Worm (Caenorhabditis elegans) whole organism, L2 larva: ENCODE measurements around the gene gcp-2.2.

Experiments used
- C34F6.9 ChIP-seq: fragments of 150-350 bp; optimal IDR thresholded peaks from 2 replicates; lab custom pipeline; 2014; ENCODE audit warnings: missing biosample characterization, missing genetic modification characterization
- F13H6.1 ChIP-seq: sonication (generic microtip); optimal IDR thresholded peaks from 2 replicates; lab custom pipeline; 2016; ENCODE audit warnings: missing genetic modification characterization, missing compliant biosample characterization
- R02D3.7 ChIP-seq: fragments of 150-350 bp; optimal IDR thresholded peaks from 2 replicates; lab custom pipeline; 2014; ENCODE audit warnings: missing biosample characterization, missing genetic modification characterization
- ZK546.5 ChIP-seq: sonication (generic microtip); optimal IDR thresholded peaks from 2 replicates; lab custom pipeline; 2017; ENCODE audit warnings: missing biosample characterization, missing genetic modification characterization
- aly-2 ChIP-seq: fragments of 150-350 bp; optimal IDR thresholded peaks from 2 replicates; lab custom pipeline; 2014; ENCODE audit warnings: missing biosample characterization, missing genetic modification characterization
- ama-1 ChIP-seq: fragments of 150-350 bp; optimal IDR thresholded peaks from 2 replicates; lab custom pipeline; 2018; ENCODE audit warnings: inconsistent platforms
- blmp-1 ChIP-seq: sonication (generic microtip); optimal IDR thresholded peaks from 2 replicates; lab custom pipeline; 2017; ENCODE audit warnings: missing genetic modification characterization, mild to moderate bottlenecking, missing compliant biosample characterization, antibody characterized with exemption, moderate library complexity; ENCODE audit not compliant: insufficient read depth
- ceh-16 ChIP-seq: fragments of 150-350 bp; optimal IDR thresholded peaks from 2 replicates; lab custom pipeline; 2014; ENCODE audit warnings: missing biosample characterization, missing genetic modification characterization
- ceh-82 ChIP-seq: fragments of 150-350 bp; optimal IDR thresholded peaks from 2 replicates; lab custom pipeline; 2014; ENCODE audit warnings: missing biosample characterization, missing genetic modification characterization
- crh-2 ChIP-seq: sonication (generic microtip); optimal IDR thresholded peaks from 2 replicates; lab custom pipeline; 2017; ENCODE audit warnings: missing biosample characterization, missing genetic modification characterization
- dmd-4 ChIP-seq: sonication (generic microtip); optimal IDR thresholded peaks from 2 replicates; lab custom pipeline; 2017; ENCODE audit warnings: missing biosample characterization, missing genetic modification characterization
- egl-27 ChIP-seq: sonication (generic microtip); optimal IDR thresholded peaks from 3 replicates; lab custom pipeline; 2017; ENCODE audit warnings: missing biosample characterization, missing genetic modification reagents, missing genetic modification characterization
- elt-3 ChIP-seq: sonication (generic microtip); optimal IDR thresholded peaks from 2 replicates; lab custom pipeline; 2017; ENCODE audit warnings: missing biosample characterization, missing genetic modification characterization
- fos-1 ChIP-seq: fragments of 150-350 bp; optimal IDR thresholded peaks from 2 replicates; lab custom pipeline; 2014; ENCODE audit warnings: missing biosample characterization, missing genetic modification characterization
- gmeb-1 ChIP-seq: fragments of 150-350 bp; optimal IDR thresholded peaks from 2 replicates; lab custom pipeline; 2014; ENCODE audit warnings: missing biosample characterization, missing genetic modification characterization
- lin-39 ChIP-seq: fragments of 150-350 bp; optimal IDR thresholded peaks from 2 replicates; lab custom pipeline; 2014; ENCODE audit warnings: missing biosample characterization, missing genetic modification reagents, missing genetic modification characterization
- lsy-2 ChIP-seq, 2 experiments: fragments of 150-350 bp in 1 of 2; sonication (generic microtip) in 1 of 2; optimal IDR thresholded peaks; 2 replicates each; lab custom pipeline; 2014 to 2017; ENCODE audit warnings: missing biosample characterization in 2 of 2, missing genetic modification characterization in 2 of 2
- mab-5 ChIP-seq: fragments of 150-350 bp; optimal IDR thresholded peaks from 2 replicates; lab custom pipeline; 2014; ENCODE audit warnings: missing biosample characterization, missing genetic modification characterization
- mbf-1 ChIP-seq: sonication (generic microtip); optimal IDR thresholded peaks from 2 replicates; lab custom pipeline; 2017; ENCODE audit warnings: missing biosample characterization, missing genetic modification characterization
- mdl-1 ChIP-seq, 2 experiments: fragments of 150-350 bp in 1 of 2; sonication (generic microtip) in 1 of 2; optimal IDR thresholded peaks; 2 replicates each; lab custom pipeline; 2017; ENCODE audit warnings: missing biosample characterization in 2 of 2, missing genetic modification characterization in 2 of 2
- nhr-10 ChIP-seq: sonication (generic microtip); optimal IDR thresholded peaks from 2 replicates; lab custom pipeline; 2017; ENCODE audit warnings: missing biosample characterization, missing genetic modification characterization
- nhr-11 ChIP-seq: fragments of 150-350 bp; optimal IDR thresholded peaks from 2 replicates; lab custom pipeline; 2014; ENCODE audit warnings: missing biosample characterization, missing genetic modification characterization
- nhr-129 ChIP-seq: fragments of 150-350 bp; optimal IDR thresholded peaks from 2 replicates; lab custom pipeline; 2014; ENCODE audit warnings: missing biosample characterization, missing genetic modification characterization
- nhr-21 ChIP-seq: fragments of 150-350 bp; optimal IDR thresholded peaks from 2 replicates; lab custom pipeline; 2014; ENCODE audit warnings: missing biosample characterization, missing genetic modification characterization
- nhr-23 ChIP-seq: fragments of 150-350 bp; optimal IDR thresholded peaks from 2 replicates; lab custom pipeline; 2014; ENCODE audit warnings: missing biosample characterization, missing genetic modification reagents, missing genetic modification characterization
- nhr-237 ChIP-seq: fragments of 150-350 bp; optimal IDR thresholded peaks from 2 replicates; lab custom pipeline; 2014; ENCODE audit warnings: missing biosample characterization, missing genetic modification characterization
- nhr-25 ChIP-seq: fragments of 150-350 bp; sonication (generic microtip); optimal IDR thresholded peaks from 3 replicates; lab custom pipeline; 2014; ENCODE audit warnings: missing biosample characterization, missing genetic modification characterization
- nhr-6 ChIP-seq: fragments of 150-350 bp; optimal IDR thresholded peaks from 2 replicates; lab custom pipeline; 2014; ENCODE audit warnings: missing biosample characterization, missing genetic modification characterization
- peb-1 ChIP-seq: fragments of 150-350 bp; optimal IDR thresholded peaks from 2 replicates; lab custom pipeline; 2014; ENCODE audit warnings: missing biosample characterization, missing genetic modification characterization
- sem-4 ChIP-seq: fragments of 150-350 bp; optimal IDR thresholded peaks from 2 replicates; lab custom pipeline; 2014; ENCODE audit warnings: missing biosample characterization, missing genetic modification reagents, missing genetic modification characterization
- skn-1 ChIP-seq: sonication (generic microtip); optimal IDR thresholded peaks from 2 replicates; lab custom pipeline; 2017; ENCODE audit warnings: missing biosample characterization, missing genetic modification characterization
- sma-3 ChIP-seq: sonication (generic microtip); optimal IDR thresholded peaks from 2 replicates; lab custom pipeline; 2016; ENCODE audit warnings: missing genetic modification reagents, missing genetic modification characterization, missing compliant biosample characterization
- sma-9 ChIP-seq, 2 experiments: fragments of 150-350 bp in 1 of 2; sonication (generic microtip) in 1 of 2; optimal IDR thresholded peaks; 2 replicates each; lab custom pipeline; 2014 to 2016; ENCODE audit warnings: missing genetic modification characterization in 2 of 2, mild to moderate bottlenecking in 1 of 2, missing biosample characterization in 1 of 2, missing compliant biosample characterization in 1 of 2, missing genetic modification reagents in 1 of 2, moderate library complexity in 1 of 2
- unc-55 ChIP-seq: fragments of 150-350 bp; sonication (generic microtip); optimal IDR thresholded peaks from 3 replicates; lab custom pipeline; 2014; ENCODE audit warnings: missing biosample characterization, missing genetic modification reagents, missing genetic modification characterization
- unc-62 ChIP-seq: fragments of 150-350 bp; optimal IDR thresholded peaks from 2 replicates; lab custom pipeline; 2014; ENCODE audit warnings: missing biosample characterization, missing genetic modification reagents, missing genetic modification characterization
- zag-1 ChIP-seq: fragments of 150-350 bp; optimal IDR thresholded peaks from 2 replicates; lab custom pipeline; 2014; ENCODE audit warnings: missing biosample characterization, missing genetic modification characterization
- ztf-11 ChIP-seq: sonication (generic microtip); optimal IDR thresholded peaks from 2 replicates; lab custom pipeline; 2017; ENCODE audit warnings: missing biosample characterization, missing genetic modification characterization
- ztf-4 ChIP-seq: fragments of 150-350 bp; optimal IDR thresholded peaks from 2 replicates; lab custom pipeline; 2014; ENCODE audit warnings: missing biosample characterization, missing genetic modification characterization

Gene gcp-2.2

ce11 chrX:11501967-11502366 lies 35.5 kb upstream of the gcp-2.2 start, which contains the start of gene F29G6.1:
TSS of gene F29G6.1 (plus strand) at chrX:11502267.
- TF ChIP-seq sma-3 (no peak), C34F6.9 (tag; lab: Kevin White, UChicago) (no peak), nhr-21 (tag; lab: Kevin White, UChicago) (no peak), nhr-11 (tag; lab: Kevin White, UChicago) (no peak), fos-1 (no peak), peb-1 (no peak), lin-39 (tag; lab: Kevin White, UChicago) (no peak), R02D3.7 (tag; lab: Kevin White, UChicago) (no peak), ceh-16 (tag; lab: Kevin White, UChicago) (no peak), nhr-6 (no peak), lsy-2 (tag; optimal IDR thresholded peaks at IDR 0.05; lab: Kevin White, UChicago) (no peak), ama-1 (no peak), sma-9 (GFP tag; optimal IDR thresholded peaks at IDR 0.05; lab: Kevin White, UChicago) (no peak), sma-9 (tag; optimal IDR thresholded peaks at IDR 0.05; lab: Kevin White, UChicago) (no peak), mab-5 (tag; lab: Kevin White, UChicago) (no peak), ztf-4 (tag; lab: Kevin White, UChicago) (no peak), ceh-82 (no peak)

- TF ChIP-seq fos-1 (no peak), nhr-129 (tag; lab: Kevin White, UChicago) (no peak)
Observed at ce11 chrX:11507836-11508235, 29.7 kb upstream of the gcp-2.2 start.

DNA sequence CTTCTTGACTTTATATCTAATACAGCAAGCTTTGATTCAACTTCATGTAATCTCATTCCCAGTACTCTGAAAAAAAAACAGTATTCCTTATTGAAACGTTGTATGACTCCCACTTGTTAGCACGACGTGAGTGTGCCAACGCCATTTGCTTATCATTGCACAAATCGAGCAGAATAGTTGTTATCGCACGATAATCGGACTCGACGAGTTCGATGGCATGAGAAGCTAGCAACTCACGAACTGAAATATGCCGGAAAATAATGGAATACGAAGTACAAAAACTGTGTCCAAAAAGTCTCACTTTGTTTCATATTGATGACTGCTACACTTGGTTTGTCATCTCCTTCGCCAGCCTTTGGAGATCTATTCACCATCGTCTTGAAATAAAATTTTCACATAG lies 28.0 kb upstream of the gcp-2.2 start:
- no peak for TF ChIP-seq nhr-11 (tag; lab: Kevin White, UChicago)
- peak; percentile 47 for TF ChIP-seq crh-2 (tag; lab: Kevin White, UChicago)
- TF ChIP-seq sma-9 (GFP tag; optimal IDR thresholded peaks at IDR 0.05; lab: Kevin White, UChicago) = no peak
- no peak for TF ChIP-seq sma-9 (tag; optimal IDR thresholded peaks at IDR 0.05; lab: Kevin White, UChicago)
- no peak for TF ChIP-seq ztf-4 (tag; lab: Kevin White, UChicago)
- TF ChIP-seq unc-55 (GFP tag; lab: Kevin White, UChicago) = no peak
- no peak for TF ChIP-seq gmeb-1 (tag; lab: Kevin White, UChicago)
- no peak for TF ChIP-seq egl-27
- no peak for TF ChIP-seq nhr-237 (tag; lab: Kevin White, UChicago)
- no peak for TF ChIP-seq mab-5 (tag; lab: Kevin White, UChicago)
- TF ChIP-seq lin-39 (tag; lab: Kevin White, UChicago) = no peak
- TF ChIP-seq sma-3 = no peak
- TF ChIP-seq zag-1 (tag; lab: Kevin White, UChicago) = no peak
- TF ChIP-seq C34F6.9 (tag; lab: Kevin White, UChicago) = no peak
- TF ChIP-seq nhr-21 (tag; lab: Kevin White, UChicago) = no peak
- TF ChIP-seq fos-1 = peak; percentile 95
- TF ChIP-seq sem-4 = no peak

- TF ChIP-seq skn-1 (no peak), fos-1 (no peak), dmd-4 (tag; lab: Kevin White, UChicago) (no peak), nhr-25 (tag; lab: Kevin White, UChicago) (no peak), sem-4 (no peak), unc-62 (GFP tag; lab: Kevin White, UChicago) (no peak), sma-3 (no peak), nhr-23 (tag; lab: Kevin White, UChicago) (no peak), mbf-1 (no peak), ceh-16 (tag; lab: Kevin White, UChicago) (no peak), elt-3 (no peak), ceh-82 (no peak), ztf-11 (tag; lab: Kevin White, UChicago) (no peak), ZK546.5 (tag; lab: Kevin White, UChicago) (no peak), ztf-4 (tag; lab: Kevin White, UChicago) (no peak), aly-2 (tag; lab: Kevin White, UChicago) (no peak)
Observed at ce11 chrX:11511231-11511630, 26.3 kb upstream of the gcp-2.2 start, which contains the start of gene ccdc-149. TSS of gene ccdc-149 (minus strand) at chrX:11511451.

DNA sequence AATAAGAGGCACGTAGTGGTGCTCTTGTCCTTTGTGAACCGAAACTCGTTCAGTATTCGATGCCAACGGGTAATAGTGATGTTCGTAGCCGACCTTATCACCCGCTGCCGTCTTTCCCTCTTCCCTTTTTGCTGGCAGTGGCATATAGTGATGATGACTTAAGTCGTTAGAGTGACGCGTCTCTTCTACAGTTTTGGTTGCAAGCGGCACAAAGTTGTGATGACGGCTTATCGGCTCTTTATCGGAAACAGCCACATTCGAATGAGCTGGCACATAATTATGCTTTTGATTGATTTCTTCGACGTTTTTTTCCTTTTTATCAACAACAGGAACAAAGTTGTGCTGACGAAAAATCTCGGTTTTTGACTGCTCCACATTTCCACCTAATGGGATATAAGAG lies 22.1 kb upstream of the gcp-2.2 start:
- TF ChIP-seq F13H6.1 (tag; lab: Kevin White, UChicago) (peak; percentile 27), nhr-10 (tag; lab: Kevin White, UChicago) (no peak), gmeb-1 (tag; lab: Kevin White, UChicago) (peak; percentile 12), sma-9 (GFP tag; optimal IDR thresholded peaks at IDR 0.05; lab: Kevin White, UChicago) (peak; percentile 65), sma-9 (tag; optimal IDR thresholded peaks at IDR 0.05; lab: Kevin White, UChicago) (no peak), skn-1 (peak; percentile 59), blmp-1 (tag; lab: Kevin White, UChicago) (no peak), fos-1 (peak; percentile 97), mdl-1 (tag; optimal IDR thresholded peaks at IDR 0.05; lab: Kevin White, UChicago) (no peak), crh-2 (tag; lab: Kevin White, UChicago) (peak; percentile 82)
